Fruit fly (Drosophila melanogaster) whole organism, prepupa: Measurements from ENCODE around the gene brv2.

Source experiments
- CG11294 ChIP-seq: fragments of 200-800 bp; sonication (Bioruptor generic); IDR thresholded peaks from 2 replicates; pipeline ENCODE4 v1.3.6; 2022; ENCODE audit warnings: missing biosample characterization, missing genetic modification characterization
- CG15336 ChIP-seq: fragments of 200-800 bp; sonication (Bioruptor generic); IDR thresholded peaks from 2 replicates; pipeline ENCODE4 v1.3.6; 2022; ENCODE audit warnings: missing biosample characterization, missing genetic modification characterization
- CG6854 ChIP-seq: fragments of 200-800 bp; sonication (Bioruptor generic); optimal IDR thresholded peaks from 2 replicates; lab custom pipeline; 2017; ENCODE audit warnings: missing biosample characterization, mild to moderate bottlenecking, missing genetic modification characterization
- CG7368 ChIP-seq: fragments of 200-800 bp; sonication (Bioruptor generic); optimal IDR thresholded peaks from 3 replicates; lab custom pipeline; 2016; ENCODE audit warnings: missing biosample characterization, missing genetic modification characterization
- achi ChIP-seq: fragments of 200-800 bp; sonication (Bioruptor generic); optimal IDR thresholded peaks from 3 replicates; lab custom pipeline; 2016; ENCODE audit warnings: missing biosample characterization, missing genetic modification characterization
- eg ChIP-seq: fragments of 200-800 bp; sonication (Bioruptor generic); IDR thresholded peaks from 3 replicates; pipeline ENCODE4 v1.3.6; 2022; ENCODE audit warnings: missing biosample characterization, missing genetic modification characterization
- esn ChIP-seq: fragments of 200-800 bp; sonication (Bioruptor generic); optimal IDR thresholded peaks from 2 replicates; lab custom pipeline; 2016; ENCODE audit warnings: missing biosample characterization, mild to moderate bottlenecking, missing genetic modification characterization, moderate library complexity
- fd85E ChIP-seq: fragments of 200-800 bp; sonication (Bioruptor generic); optimal IDR thresholded peaks from 3 replicates; lab custom pipeline; 2016; ENCODE audit warnings: missing biosample characterization, missing genetic modification characterization
- pdm3 ChIP-seq: fragments of 200-800 bp; sonication (Bioruptor generic); optimal IDR thresholded peaks from 3 replicates; lab custom pipeline; 2016; ENCODE audit warnings: missing biosample characterization, missing genetic modification characterization
- spab ChIP-seq: fragments of 200-800 bp; sonication (Bioruptor generic); optimal IDR thresholded peaks from 2 replicates; lab custom pipeline; 2017; ENCODE audit warnings: missing biosample characterization, mild to moderate bottlenecking, missing genetic modification characterization, missing genetic modification reagents
- ss ChIP-seq, 2 experiments: fragments of 200-800 bp; sonication (Bioruptor generic); optimal IDR thresholded peaks; 2 replicates in 1 of 2; 3 replicates in 1 of 2; lab custom pipeline; 2017 to 2018; ENCODE audit warnings: mild to moderate bottlenecking in 2 of 2, missing biosample characterization in 2 of 2, missing genetic modification characterization in 2 of 2, moderate library complexity in 1 of 2
- svp ChIP-seq: fragments of 200-800 bp; sonication (Bioruptor generic); peaks from one replicate; lab custom pipeline; 2016; ENCODE audit warnings: missing biosample characterization, missing genetic modification characterization

dm6 chr3L:17292205-17292604 is 52.3 kb downstream of the brv2 start:
- TF ChIP-seq spab (GFP tag; lab: Kevin White, UChicago): no peak
- TF ChIP-seq CG7368: no peak
- no peak for TF ChIP-seq CG6854 (GFP tag; lab: Kevin White, UChicago)
- no peak for TF ChIP-seq pdm3
- no peak for TF ChIP-seq ss (GFP tag; optimal IDR thresholded peaks at IDR 0.05; lab: Kevin White, UChicago)
- no peak for TF ChIP-seq eg (GFP tag; lab: Robert Waterston, UW)
- TF ChIP-seq svp (GFP tag; lab: Kevin White, UChicago): no peak
- no peak for TF ChIP-seq fd85E (GFP tag; lab: Kevin White, UChicago)
- no peak for TF ChIP-seq esn (GFP tag; lab: Kevin White, UChicago)
- no peak for TF ChIP-seq CG15336 (GFP tag; lab: Robert Waterston, UW)
- no peak for TF ChIP-seq CG11294 (GFP tag; lab: Robert Waterston, UW)
- TF ChIP-seq achi (GFP tag; lab: Kevin White, UChicago): no peak
